Fruit fly (Drosophila melanogaster): Measurements from ENCODE around the gene Arr2.

The Arr2 gene

dm6 chr3L:8691891-8692874 lies 43.4 kb upstream of the Arr2 start (continued):
- TF ChIP-seq CG6792 (GFP tag; optimal IDR thresholded peaks at IDR 0.05) (peak; percentile 57), CG1621 (tag; optimal IDR thresholded peaks at IDR 0.05) (peak; percentile 61), Sox14 (GFP tag; optimal IDR thresholded peaks at IDR 0.05) (peak; percentile 8), CG8119 (GFP tag; IDR thresholded peaks at IDR 0.05) (0 out of 3 replicates have a peak, but pooled peaks have one; percentile 41), Eip75B (GFP tag; optimal IDR thresholded peaks at IDR 0.05) (peak; percentile 17), CG7368 (GFP tag; optimal IDR thresholded peaks at IDR 0.05) (no peak), Sox15 (GFP tag; optimal IDR thresholded peaks at IDR 0.05) (peak; percentile 45), lz (GFP tag; optimal IDR thresholded peaks at IDR 0.05) (peak; percentile 39), CG6808 (GFP tag; optimal IDR thresholded peaks at IDR 0.05) (peak; percentile 64), Hr39 (GFP tag; optimal IDR thresholded peaks at IDR 0.05) (peak; percentile 10), CG34406 (GFP tag; optimal IDR thresholded peaks at IDR 0.05) (peak; percentile 73)

- TF ChIP-seq fkh (GFP tag; optimal IDR thresholded peaks at IDR 0.05) = peak; percentile 70
- TF ChIP-seq lz (GFP tag; optimal IDR thresholded peaks at IDR 0.05) = no peak
Measured at dm6 chr3L:8690630-8691029, 41.9 kb upstream of the Arr2 start.

- TF ChIP-seq Eip78C (GFP tag) (peak; percentile 43), achi (GFP tag; optimal IDR thresholded peaks at IDR 0.05) (no peak), dsx (GFP tag; optimal IDR thresholded peaks at IDR 0.05; ENCODE audit: poor library complexity, severe bottlenecking) (no peak), ss (GFP tag; optimal IDR thresholded peaks at IDR 0.05) (no peak), cyc (GFP tag; optimal IDR thresholded peaks at IDR 0.05) (no peak), Eip75B (GFP tag; optimal IDR thresholded peaks at IDR 0.05) (no peak), topi (GFP tag; optimal IDR thresholded peaks at IDR 0.05) (no peak), CG15336 (GFP tag; IDR thresholded peaks at IDR 0.05) (no peak), svp (GFP tag) (peak; percentile 11), CG11294 (GFP tag; IDR thresholded peaks at IDR 0.05) (no peak), fkh (GFP tag; optimal IDR thresholded peaks at IDR 0.05) (peak; percentile 96), esn (GFP tag; optimal IDR thresholded peaks at IDR 0.05) (no peak), Smox (GFP tag; optimal IDR thresholded peaks at IDR 0.05) (no peak)
Measured at dm6 chr3L:8689675-8690074, 40.9 kb upstream of the Arr2 start.

dm6 chr3L:8688694-8689291 lies 40.1 kb upstream of the Arr2 start:
- TF ChIP-seq Hr4 (GFP tag; optimal IDR thresholded peaks at IDR 0.05) (no peak), CG11762 (GFP tag; optimal IDR thresholded peaks at IDR 0.05; ENCODE audit: insufficient read depth) (no peak), achi (GFP tag; optimal IDR thresholded peaks at IDR 0.05) (no peak), cyc (GFP tag; optimal IDR thresholded peaks at IDR 0.05) (no peak), Eip93F (GFP tag; optimal IDR thresholded peaks at IDR 0.05) (no peak), CG15336 (GFP tag; IDR thresholded peaks at IDR 0.05) (no peak), Smox (GFP tag; optimal IDR thresholded peaks at IDR 0.05) (no peak), ss (GFP tag; optimal IDR thresholded peaks at IDR 0.05) (peak in 1 of 2 experiments; percentile 16), CG11902 (GFP tag; optimal IDR thresholded peaks at IDR 0.05) (no peak), CG10669 (GFP tag; optimal IDR thresholded peaks at IDR 0.05) (no peak), CG32006 (GFP tag; optimal IDR thresholded peaks at IDR 0.05) (no peak), pdm3 (GFP tag; optimal IDR thresholded peaks at IDR 0.05) (no peak), CG34406 (GFP tag; optimal IDR thresholded peaks at IDR 0.05) (no peak), fd59A (GFP tag; optimal IDR thresholded peaks at IDR 0.05) (no peak), CG6276 (GFP tag; optimal IDR thresholded peaks at IDR 0.05) (no peak), svp (GFP tag) (peak; percentile 87), CG16779 (tag; optimal IDR thresholded peaks at IDR 0.05) (no peak), topi (GFP tag; optimal IDR thresholded peaks at IDR 0.05) (no peak), salr (GFP tag; optimal IDR thresholded peaks at IDR 0.05) (no peak), spab (GFP tag; optimal IDR thresholded peaks at IDR 0.05) (no peak), eg (GFP tag; IDR thresholded peaks at IDR 0.05) (no peak), CG31627 (GFP tag; optimal IDR thresholded peaks at IDR 0.05) (no peak), CG8319 (GFP tag; optimal IDR thresholded peaks at IDR 0.05) (no peak), OdsH (GFP tag; optimal IDR thresholded peaks at IDR 0.05) (no peak), Eip75B (GFP tag; optimal IDR thresholded peaks at IDR 0.05) (no peak), CG10631 (GFP tag; optimal IDR thresholded peaks at IDR 0.05) (no peak), dsx (GFP tag; optimal IDR thresholded peaks at IDR 0.05; ENCODE audit: poor library complexity, severe bottlenecking) (no peak), acj6 (GFP tag; optimal IDR thresholded peaks at IDR 0.05) (no peak), Lpt (GFP tag; optimal IDR thresholded peaks at IDR 0.05) (no peak)

Measured in whole organism, prepupa.